Worm (Caenorhabditis elegans): ENCODE data around the gene F37A4.6.

DNA sequence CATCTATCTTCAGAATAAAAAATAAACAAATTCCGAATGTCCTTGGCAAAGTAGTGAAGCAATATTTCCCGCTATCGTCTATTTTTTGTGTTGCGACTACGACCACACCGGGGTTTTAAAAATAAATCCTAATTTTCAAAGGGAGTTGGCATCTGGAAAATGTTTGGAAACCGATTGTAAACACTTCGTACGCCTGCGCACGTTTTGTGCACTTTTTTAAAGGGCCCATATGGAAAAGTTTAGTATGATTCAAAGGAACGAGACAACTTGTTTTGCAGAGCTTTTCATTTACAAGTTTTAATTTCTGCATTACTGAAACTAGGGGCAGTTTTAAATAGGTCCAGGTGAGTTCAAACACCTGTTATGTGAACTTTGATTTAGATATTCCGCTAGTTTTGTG is 34.5 kb downstream of the F37A4.6 start:
- TF ChIP-seq snpc-4 (tag; optimal IDR thresholded peaks at IDR 0.05) (no peak), mab-9 (GFP tag; IDR thresholded peaks at IDR 0.05) (no peak), pqm-1 (tag; optimal IDR thresholded peaks at IDR 0.05) (no peak), egl-27 (tag; optimal IDR thresholded peaks at IDR 0.05) (no peak), lsy-2 (tag; optimal IDR thresholded peaks at IDR 0.05) (no peak), nhr-77 (tag; optimal IDR thresholded peaks at IDR 0.05) (no peak), aly-2 (tag; optimal IDR thresholded peaks at IDR 0.05) (no peak), C34B4.2 (tag; optimal IDR thresholded peaks at IDR 0.05) (no peak), nhr-11 (tag; optimal IDR thresholded peaks at IDR 0.05) (no peak), lin-39 (tag; optimal IDR thresholded peaks at IDR 0.05) (no peak), ces-1 (GFP tag; optimal IDR thresholded peaks at IDR 0.05) (no peak)

Measured in whole organism, L1 larva.